Worm (Caenorhabditis elegans) whole organism, mixed stage, embryonic: ENCODE measurements around the gene Y75B8A.33.

Source experiments
- elt-1 ChIP-seq: sonication (generic microtip); optimal IDR thresholded peaks from 2 replicates; lab custom pipeline; 2017; ENCODE audit warnings: missing genetic modification characterization, mild to moderate bottlenecking, missing compliant biosample characterization, antibody characterized with exemption, moderate library complexity, borderline replicate concordance; ENCODE audit not compliant: insufficient read depth
- elt-3 ChIP-seq: fragments of 150-350 bp; optimal IDR thresholded peaks from 2 replicates; lab custom pipeline; 2014; ENCODE audit warnings: missing biosample characterization, missing genetic modification characterization
- ham-2 ChIP-seq: fragments of 200-800 bp; sonication (Bioruptor generic); optimal IDR thresholded peaks from 2 replicates; lab custom pipeline; 2018; ENCODE audit warnings: mild to moderate bottlenecking, missing genetic modification characterization, missing compliant biosample characterization
- lin-13 ChIP-seq: fragments of 150-350 bp; optimal IDR thresholded peaks from 2 replicates; lab custom pipeline; 2014; ENCODE audit warnings: missing biosample characterization, missing genetic modification characterization
- nhr-12 ChIP-seq: fragments of 150-350 bp; optimal IDR thresholded peaks from 2 replicates; lab custom pipeline; 2014; ENCODE audit warnings: missing biosample characterization, missing genetic modification characterization
- unc-62 ChIP-seq: fragments of 150-350 bp; optimal IDR thresholded peaks from 2 replicates; lab custom pipeline; 2014; ENCODE audit warnings: missing biosample characterization, missing genetic modification reagents, missing genetic modification characterization

- no peak for TF ChIP-seq elt-1 (tag; lab: Kevin White, UChicago)
- TF ChIP-seq unc-62 (GFP tag; lab: Kevin White, UChicago): no peak
- TF ChIP-seq nhr-12: no peak
- no peak for TF ChIP-seq ham-2
- no peak for TF ChIP-seq elt-3 (tag; lab: Kevin White, UChicago)
- no peak for TF ChIP-seq lin-13 (tag; lab: Kevin White, UChicago)
Observed at ce11 chrIII:12372080-12373065, 5.2 kb upstream of the Y75B8A.33 start.
